Worm (Caenorhabditis elegans) whole organism, L4/young adult: ENCODE measurements around the gene mlt-11.

Source experiments
- W03F9.2 ChIP-seq: fragments of 150-350 bp; optimal IDR thresholded peaks from 2 replicates; lab custom pipeline; 2014; ENCODE audit warnings: missing biosample characterization, missing genetic modification characterization
- him-1 ChIP-seq: sonication (generic microtip); optimal IDR thresholded peaks from 2 replicates; lab custom pipeline; 2016; ENCODE audit warnings: missing genotype, missing genetic modification reagents, missing genetic modification characterization, missing compliant biosample characterization

DNA sequence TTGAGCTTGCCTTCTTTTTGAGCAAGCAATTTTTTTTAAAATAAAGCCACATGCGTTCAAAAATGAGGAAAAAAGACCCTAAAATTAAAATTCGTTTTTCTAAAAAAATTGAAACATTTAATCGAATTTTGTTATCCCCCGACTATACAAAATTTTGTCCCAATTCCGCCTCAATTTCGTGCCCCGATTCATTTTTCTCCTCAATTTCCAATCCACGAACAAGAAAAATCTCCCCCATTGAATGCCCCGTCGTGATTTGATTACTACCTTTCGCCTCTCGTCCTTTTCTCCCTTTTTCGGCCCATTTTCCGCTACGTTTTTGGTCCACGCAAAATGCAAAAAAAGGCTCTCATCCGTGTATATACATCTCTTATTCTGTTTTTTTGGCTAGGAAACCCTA is 15.1 kb upstream of the mlt-11 start:
- no peak for TF ChIP-seq him-1 (tag; lab: Kevin White, UChicago)
- no peak for TF ChIP-seq W03F9.2
